Fruit fly (Drosophila melanogaster) whole organism, embryonic: Measurements from ENCODE around the gene CG9643.

Experiments used
- Atf6 ChIP-seq: fragments of 200-800 bp; sonication (Bioruptor generic); IDR thresholded peaks from 2 replicates; pipeline ENCODE4 v1.3.6; 2022; ENCODE audit warnings: missing biosample characterization, missing genetic modification characterization
- Bteb2 ChIP-seq: fragments of 200-800 bp; sonication (Bioruptor generic); optimal IDR thresholded peaks from 2 replicates; lab custom pipeline; 2016; ENCODE audit warnings: missing biosample characterization, missing genetic modification characterization
- CG11247 ChIP-seq: fragments of 200-800 bp; sonication (Bioruptor generic); IDR thresholded peaks from 2 replicates; pipeline ENCODE4 v1.3.6; 2022; ENCODE audit warnings: missing biosample characterization, missing genetic modification characterization
- CG12155 ChIP-seq: fragments of 200-800 bp; sonication (Bioruptor generic); optimal IDR thresholded peaks from 3 replicates; lab custom pipeline; 2016; ENCODE audit warnings: missing biosample characterization, missing genetic modification characterization
- CG14014 ChIP-seq: fragments of 200-800 bp; sonication (Bioruptor generic); IDR thresholded peaks from 2 replicates; pipeline ENCODE4 v1.3.6; 2022; ENCODE audit warnings: missing biosample characterization, missing genetic modification characterization
- CG14710 ChIP-seq: fragments of 200-800 bp; sonication (Bioruptor generic); optimal IDR thresholded peaks from 3 replicates; lab custom pipeline; 2019; ENCODE audit warnings: missing biosample characterization, mild to moderate bottlenecking, missing genetic modification characterization, moderate library complexity
- CG17802 ChIP-seq: fragments of 200-800 bp; sonication (Bioruptor generic); optimal IDR thresholded peaks from 2 replicates; lab custom pipeline; 2018; ENCODE audit warnings: missing biosample characterization, mild to moderate bottlenecking, missing genetic modification characterization, moderate library complexity
- CG17829 ChIP-seq: fragments of 200-800 bp; optimal IDR thresholded peaks from 2 replicates; lab custom pipeline; 2019; ENCODE audit warnings: missing biosample characterization, mild to moderate bottlenecking, missing genetic modification characterization, moderate library complexity
- CG17912 ChIP-seq: fragments of 200-800 bp; sonication (Bioruptor generic); optimal IDR thresholded peaks from 2 replicates; lab custom pipeline; 2018; ENCODE audit warnings: missing biosample characterization, mild to moderate bottlenecking, missing genetic modification characterization
- CG2712 ChIP-seq: fragments of 200-800 bp; optimal IDR thresholded peaks from 3 replicates; lab custom pipeline; 2019; ENCODE audit warnings: missing biosample characterization, mild to moderate bottlenecking, missing genetic modification characterization, moderate library complexity
- CG2889 ChIP-seq: fragments of 200-800 bp; sonication (Bioruptor generic); IDR thresholded peaks from 3 replicates; pipeline ENCODE4 v1.3.6; 2022; ENCODE audit warnings: missing biosample characterization, missing genetic modification characterization
- CG30020 ChIP-seq: fragments of 200-800 bp; optimal IDR thresholded peaks from 2 replicates; lab custom pipeline; 2019; ENCODE audit warnings: missing biosample characterization, mild to moderate bottlenecking, missing genetic modification characterization, moderate library complexity
- CG32772 ChIP-seq: fragments of 200-800 bp; sonication (Bioruptor generic); IDR thresholded peaks from 2 replicates; pipeline ENCODE4 v1.3.6; 2022; ENCODE audit warnings: missing biosample characterization, missing genetic modification characterization
- CG3995 ChIP-seq: fragments of 200-800 bp; sonication (Bioruptor generic); optimal IDR thresholded peaks from 3 replicates; lab custom pipeline; 2016; ENCODE audit warnings: missing biosample characterization, missing genetic modification characterization
- CG6654 ChIP-seq: fragments of 200-800 bp; sonication (Bioruptor generic); optimal IDR thresholded peaks from 2 replicates; lab custom pipeline; 2017; ENCODE audit warnings: missing biosample characterization, mild to moderate bottlenecking, missing genetic modification characterization
- CG8924 ChIP-seq: fragments of 200-800 bp; optimal IDR thresholded peaks from 3 replicates; lab custom pipeline; 2019; ENCODE audit warnings: missing biosample characterization, mild to moderate bottlenecking, missing genetic modification characterization, moderate library complexity
- CG9817 ChIP-seq: fragments of 200-800 bp; sonication (Bioruptor generic); optimal IDR thresholded peaks from 2 replicates; lab custom pipeline; 2018; ENCODE audit warnings: missing biosample characterization, mild to moderate bottlenecking, missing genetic modification characterization, moderate library complexity
- CrebB ChIP-seq: fragments of 200-800 bp; sonication (Bioruptor generic); optimal IDR thresholded peaks from 3 replicates; lab custom pipeline; 2018; ENCODE audit warnings: missing biosample characterization, mild to moderate bottlenecking, missing genetic modification characterization
- D ChIP-seq, 2 experiments: fragments of 200-800 bp in 1 of 2; fragments of >200 bp in 1 of 2; sonication (Bioruptor generic) in 1 of 2; optimal IDR thresholded peaks; 2 replicates in 1 of 2; 3 replicates in 1 of 2; lab custom pipeline; 2017; ENCODE audit warnings: mild to moderate bottlenecking in 1 of 2, missing biosample characterization in 1 of 2, missing genetic modification characterization in 1 of 2, missing genetic modification reagents in 1 of 2
- Dp ChIP-seq: fragments of 200-800 bp; sonication (Bioruptor generic); optimal IDR thresholded peaks from 2 replicates; lab custom pipeline; 2018; ENCODE audit warnings: missing biosample characterization, mild to moderate bottlenecking, missing genetic modification characterization, moderate library complexity
- Ets97D ChIP-seq: fragments of 200-800 bp; sonication (Bioruptor generic); optimal IDR thresholded peaks from 3 replicates; lab custom pipeline; 2016; ENCODE audit warnings: missing biosample characterization, missing genetic modification characterization
- Hmr ChIP-seq: fragments of 200-800 bp; sonication (Bioruptor generic); optimal IDR thresholded peaks from 3 replicates; lab custom pipeline; 2017; ENCODE audit warnings: mild to moderate bottlenecking, missing biosample characterization, missing genetic modification reagents, missing genetic modification characterization
- Hr78 ChIP-seq, 2 experiments: fragments of 200-800 bp in 1 of 2; fragments of >200 bp in 1 of 2; sonication (Bioruptor generic) in 1 of 2; optimal IDR thresholded peaks; 2 replicates each; lab custom pipeline; 2017 to 2019; ENCODE audit warnings: missing biosample characterization in 2 of 2, missing genetic modification characterization in 2 of 2, mild to moderate bottlenecking in 1 of 2, moderate library complexity in 1 of 2
- Mes4 ChIP-seq: fragments of 200-800 bp; sonication (Bioruptor generic); optimal IDR thresholded peaks from 2 replicates; lab custom pipeline; 2016; ENCODE audit warnings: missing biosample characterization, missing genetic modification characterization
- NC2α ChIP-seq: fragments of 200-800 bp; sonication (Bioruptor generic); optimal IDR thresholded peaks from 2 replicates; lab custom pipeline; 2016; ENCODE audit warnings: missing biosample characterization, missing genetic modification characterization
- Nf-YC ChIP-seq: fragments of 200-800 bp; optimal IDR thresholded peaks from 3 replicates; lab custom pipeline; 2019; ENCODE audit warnings: missing biosample characterization, mild to moderate bottlenecking, missing genetic modification characterization, moderate library complexity
- Opbp ChIP-seq: fragments of 200-800 bp; sonication (Bioruptor generic); IDR thresholded peaks from 3 replicates; pipeline ENCODE4 v1.3.6; 2022; ENCODE audit warnings: missing biosample characterization, missing genetic modification characterization; ENCODE audit not compliant: partially characterized antibody
- Ravus ChIP-seq: fragments of 200-800 bp; sonication (Bioruptor generic); IDR thresholded peaks from 2 replicates; pipeline ENCODE4 v1.3.6; 2022; ENCODE audit warnings: missing biosample characterization, missing genetic modification characterization
- Scr ChIP-seq: fragments of 200-800 bp; sonication (Bioruptor generic); IDR thresholded peaks from 2 replicates; pipeline ENCODE4 v1.3.6; 2022; ENCODE audit warnings: missing biosample characterization, missing genetic modification characterization; ENCODE audit not compliant: partially characterized antibody
- Tbp ChIP-seq: fragments of >200 bp; optimal IDR thresholded peaks from 2 replicates; lab custom pipeline; 2018; ENCODE audit warnings: missing biosample characterization, missing genetic modification characterization
- amos ChIP-seq: fragments of 200-800 bp; sonication (Bioruptor generic); IDR thresholded peaks from 2 replicates; pipeline ENCODE4 v1.3.6; 2022; ENCODE audit warnings: missing biosample characterization, missing genetic modification characterization; ENCODE audit not compliant: partially characterized antibody
- bbx ChIP-seq: fragments of 200-800 bp; sonication (Bioruptor generic); IDR thresholded peaks from 2 replicates; pipeline ENCODE4 v1.3.6; 2022; ENCODE audit warnings: missing biosample characterization, missing genetic modification characterization; ENCODE audit not compliant: partially characterized antibody
- dan ChIP-seq: fragments of 200-800 bp; sonication (Bioruptor generic); IDR thresholded peaks from 2 replicates; pipeline ENCODE4 v1.3.6; 2022; ENCODE audit warnings: missing biosample characterization, missing genetic modification characterization
- dmrt99B ChIP-seq: fragments of 200-800 bp; sonication (Bioruptor generic); optimal IDR thresholded peaks from 2 replicates; lab custom pipeline; 2018; ENCODE audit warnings: missing biosample characterization, mild to moderate bottlenecking, missing genetic modification characterization, moderate library complexity
- esg ChIP-seq: fragments of 200-800 bp; sonication (Bioruptor generic); conservative IDR thresholded peaks from 2 replicates; pipeline ENCODE4 v1.3.6; 2022; ENCODE audit warnings: missing biosample characterization, missing genetic modification characterization
- exex ChIP-seq: fragments of 200-800 bp; sonication (Bioruptor generic); optimal IDR thresholded peaks from 4 replicates; lab custom pipeline; 2018; ENCODE audit warnings: missing biosample characterization, mild to moderate bottlenecking, missing genetic modification characterization, moderate library complexity
- hb ChIP-seq: fragments of 200-800 bp; sonication (Bioruptor generic); IDR thresholded peaks from 3 replicates; pipeline ENCODE4 v1.3.6; 2022; ENCODE audit warnings: missing biosample characterization, missing genetic modification characterization; ENCODE audit not compliant: partially characterized antibody
- inv ChIP-seq: fragments of 200-800 bp; sonication (Bioruptor generic); IDR thresholded peaks from 2 replicates; pipeline ENCODE4 v1.3.6; 2022; ENCODE audit warnings: missing biosample characterization, missing genetic modification characterization; ENCODE audit not compliant: partially characterized antibody
- mam ChIP-seq: fragments of 200-800 bp; sonication (Bioruptor generic); optimal IDR thresholded peaks from 3 replicates; lab custom pipeline; 2016; ENCODE audit warnings: missing biosample characterization, missing genetic modification characterization
- mld ChIP-seq: fragments of 200-800 bp; sonication (Bioruptor generic); IDR thresholded peaks from 3 replicates; pipeline ENCODE4 v1.3.6; 2022; ENCODE audit warnings: missing biosample characterization, missing genetic modification characterization; ENCODE audit not compliant: partially characterized antibody
- pum ChIP-seq: fragments of 200-800 bp; sonication (Bioruptor generic); optimal IDR thresholded peaks from 2 replicates; lab custom pipeline; 2016; ENCODE audit warnings: missing biosample characterization, missing genetic modification characterization
- pzg ChIP-seq: fragments of 200-800 bp; sonication (Bioruptor generic); optimal IDR thresholded peaks from 3 replicates; lab custom pipeline; 2018; ENCODE audit warnings: missing biosample characterization, mild to moderate bottlenecking, missing genetic modification characterization, moderate library complexity
- sc ChIP-seq, 3 experiments: fragments of >200 bp in 2 of 3; fragments of 200-800 bp in 1 of 3; sonication (Bioruptor generic) in 1 of 3; optimal IDR thresholded peaks; 2 replicates in 2 of 3; 3 replicates in 1 of 3; lab custom pipeline; 2017; ENCODE audit warnings: mild to moderate bottlenecking in 1 of 3, missing biosample characterization in 1 of 3, missing genetic modification characterization in 1 of 3, missing genetic modification reagents in 1 of 3
- schlank ChIP-seq: fragments of 200-800 bp; sonication (Bioruptor generic); optimal IDR thresholded peaks from 2 replicates; lab custom pipeline; 2018; ENCODE audit warnings: missing biosample characterization, mild to moderate bottlenecking, missing genetic modification characterization
- scrt ChIP-seq: fragments of 200-800 bp; sonication (Bioruptor generic); optimal IDR thresholded peaks from 2 replicates; lab custom pipeline; 2018; ENCODE audit warnings: missing biosample characterization, mild to moderate bottlenecking, missing genetic modification characterization, moderate library complexity
- seq ChIP-seq: fragments of 200-800 bp; sonication (Bioruptor generic); IDR thresholded peaks from 2 replicates; pipeline ENCODE4 v1.3.6; 2022; ENCODE audit warnings: missing biosample characterization, missing genetic modification characterization
- wor ChIP-seq: fragments of 200-800 bp; sonication (Bioruptor generic); IDR thresholded peaks from 2 replicates; pipeline ENCODE4 v1.3.6; 2022; ENCODE audit warnings: missing biosample characterization, missing genetic modification characterization
- yki ChIP-seq: fragments of >200 bp; optimal IDR thresholded peaks from 3 replicates; lab custom pipeline; 2018
- zfh1 ChIP-seq: fragments of 200-800 bp; sonication (Bioruptor generic); IDR thresholded peaks from 3 replicates; pipeline ENCODE4 v1.3.6; 2022; ENCODE audit warnings: missing biosample characterization, missing genetic modification characterization

Gene CG9643

dm6 chr2L:2969438-2969837 lies 9.7 kb downstream of the CG9643 start, which contains the start of gene Ts (continued):
- no peak for TF ChIP-seq Hr78 (GFP tag; optimal IDR thresholded peaks at IDR 0.05; lab: Kevin White, UChicago)
- peak; percentile 43; the same call in 1 of the 2 replicates for TF ChIP-seq inv
- no peak for TF ChIP-seq Ravus
- no peak for TF ChIP-seq Mes4 (GFP tag; lab: Kevin White, UChicago)
- no peak for TF ChIP-seq NC2α
- TF ChIP-seq CrebB (tag; lab: Kevin White, UChicago), result no peak
- no peak for TF ChIP-seq dmrt99B
- TF ChIP-seq D (optimal IDR thresholded peaks at IDR 0.05; lab: Kevin White, UChicago), result no peak
- no peak for TF ChIP-seq D (GFP tag; optimal IDR thresholded peaks at IDR 0.05; lab: Kevin White, UChicago)
- TF ChIP-seq mam (GFP tag; lab: Kevin White, UChicago), result no peak
- TF ChIP-seq esg (GFP tag; lab: Robert Waterston, UW), result no peak
- TF ChIP-seq Scr, result peak; percentile 70
- TF ChIP-seq scrt (GFP tag; lab: Kevin White, UChicago), result no peak
- TF ChIP-seq CG6654 (GFP tag; lab: Kevin White, UChicago), result no peak
- TF ChIP-seq hb (GFP tag; lab: Robert Waterston, UW), result peak; percentile 74
- no peak for TF ChIP-seq CG14014 (GFP tag; lab: Robert Waterston, UW)
- no peak for TF ChIP-seq schlank (tag; lab: Kevin White, UChicago)
- TF ChIP-seq CG32772 (GFP tag; lab: Robert Waterston, UW), result no peak
- no peak for TF ChIP-seq yki (lab: Kevin White, UChicago)
- TF ChIP-seq CG3995 (GFP tag; lab: Kevin White, UChicago), result no peak
- no peak for TF ChIP-seq sc (optimal IDR thresholded peaks at IDR 0.05; lab: Kevin White, UChicago)
- TF ChIP-seq sc (GFP tag; optimal IDR thresholded peaks at IDR 0.05; lab: Kevin White, UChicago), result no peak
- TF ChIP-seq mld (GFP tag; lab: Robert Waterston, UW), result 0 out of 3 replicates have a peak, but pooled peaks have one; percentile 46
- TF ChIP-seq CG11247 (GFP tag; lab: Robert Waterston, UW), result no peak
- TF ChIP-seq CG2712 (tag; lab: Kevin White, UChicago), result peak; percentile 6
- peak; percentile 88; the same call in 2 of the 3 replicates for TF ChIP-seq Opbp (GFP tag; lab: Robert Waterston, UW)
- TF ChIP-seq pum (GFP tag; lab: Kevin White, UChicago), result no peak
- peak; percentile 91 for TF ChIP-seq Dp (GFP tag; lab: Kevin White, UChicago)
- TF ChIP-seq CG9817 (tag; lab: Kevin White, UChicago), result no peak
- TF ChIP-seq Atf6 (GFP tag; lab: Robert Waterston, UW), result no peak
- no peak for TF ChIP-seq seq (GFP tag; lab: Robert Waterston, UW)
- TF ChIP-seq CG30020, result no peak
- no peak for TF ChIP-seq CG8924
- no peak for TF ChIP-seq CG12155 (GFP tag; lab: Kevin White, UChicago)
- no peak for TF ChIP-seq exex (tag; lab: Kevin White, UChicago)
- peak; percentile 89 for TF ChIP-seq bbx (GFP tag; lab: Robert Waterston, UW)
- TF ChIP-seq dan, result no peak
- no peak for TF ChIP-seq Nf-YC (tag; lab: Kevin White, UChicago)
- TF ChIP-seq Ets97D, result peak; percentile 60
- no peak for TF ChIP-seq CG17802
- TF ChIP-seq Hmr (GFP tag; lab: Kevin White, UChicago), result no peak
- TF ChIP-seq Tbp (GFP tag; lab: Kevin White, UChicago), result no peak
- no peak for TF ChIP-seq wor (GFP tag; lab: Robert Waterston, UW)
- TF ChIP-seq CG17829 (tag; lab: Kevin White, UChicago), result peak; percentile 88
- peak; percentile 76; the same call in 1 of the 2 replicates for TF ChIP-seq amos
- TF ChIP-seq Bteb2 (GFP tag; lab: Kevin White, UChicago), result no peak
- TF ChIP-seq CG2889 (GFP tag; lab: Robert Waterston, UW), result no peak
- no peak for TF ChIP-seq zfh1 (GFP tag; lab: Robert Waterston, UW)
- peak; percentile 3 for TF ChIP-seq CG14710 (tag; lab: Kevin White, UChicago)
- TF ChIP-seq pzg (GFP tag; lab: Kevin White, UChicago), result peak; percentile 60
- no peak for TF ChIP-seq CG17912 (GFP tag; lab: Kevin White, UChicago)
